Worm (Caenorhabditis elegans) whole organism, L4 larva: ENCODE measurements around the gene F09B9.4.
A peak's percentile ranks its signal among the peaks of the same experiment; 100 is the strongest.

Source experiments
- D1046.2 ChIP-seq: fragments of 200-800 bp; sonication (Bioruptor generic); IDR thresholded peaks from 2 replicates; pipeline ENCODE4 v1.3.6; 2022; ENCODE audit warnings: missing genetic modification characterization, missing compliant biosample characterization
- F10B5.3 ChIP-seq: sonication (generic microtip); optimal IDR thresholded peaks from 2 replicates; lab custom pipeline; 2016; ENCODE audit warnings: mild to moderate bottlenecking, missing genetic modification characterization, missing compliant biosample characterization
- F26F4.8 ChIP-seq: fragments of 200-800 bp; sonication (Bioruptor generic); conservative IDR thresholded peaks from 2 replicates; pipeline ENCODE4 v1.3.6; 2022; ENCODE audit warnings: missing genetic modification characterization, missing compliant biosample characterization
- F37D6.2 ChIP-seq: sonication (generic microtip); optimal IDR thresholded peaks from 2 replicates; lab custom pipeline; 2016; ENCODE audit warnings: mild to moderate bottlenecking, missing genetic modification characterization, missing compliant biosample characterization
- R02D3.7 ChIP-seq: fragments of 150-350 bp; sonication (generic microtip); optimal IDR thresholded peaks from 3 replicates; lab custom pipeline; 2014; ENCODE audit warnings: missing biosample characterization, missing genetic modification characterization
- Y5F2A.4 ChIP-seq: fragments of 200-800 bp; sonication (Bioruptor generic); optimal IDR thresholded peaks from 2 replicates; lab custom pipeline; 2018; ENCODE audit warnings: mild to moderate bottlenecking, missing genetic modification characterization, missing compliant biosample characterization
- aha-1 ChIP-seq: fragments of 150-350 bp; peaks from one replicate; lab custom pipeline; 2014; ENCODE audit warnings: missing biosample characterization, missing genetic modification characterization
- aly-2 ChIP-seq: sonication (generic microtip); optimal IDR thresholded peaks from 2 replicates; lab custom pipeline; 2018; ENCODE audit warnings: missing biosample characterization, missing genetic modification characterization
- arid-1 ChIP-seq: fragments of 200-800 bp; sonication (Bioruptor generic); conservative IDR thresholded peaks from 2 replicates; pipeline ENCODE4 v1.3.6; 2022; ENCODE audit warnings: missing genetic modification reagents, missing genetic modification characterization, missing compliant biosample characterization
- attf-4 ChIP-seq: sonication (generic microtip); optimal IDR thresholded peaks from 3 replicates; lab custom pipeline; 2017; ENCODE audit warnings: missing biosample characterization, missing genetic modification characterization
- ceh-20 ChIP-seq: fragments of 200-800 bp; sonication (Bioruptor generic); IDR thresholded peaks from 2 replicates; pipeline ENCODE4 v1.3.6; 2022; ENCODE audit warnings: missing genetic modification reagents, missing genetic modification characterization, missing compliant biosample characterization
- ceh-44 ChIP-seq: fragments of 200-800 bp; sonication (Bioruptor generic); IDR thresholded peaks from 2 replicates; pipeline ENCODE4 v1.3.6; 2022; ENCODE audit warnings: missing genetic modification reagents, missing genetic modification characterization, missing compliant biosample characterization
- ceh-62 ChIP-seq: sonication (generic microtip); optimal IDR thresholded peaks from 2 replicates; lab custom pipeline; 2017; ENCODE audit warnings: missing biosample characterization, missing genetic modification characterization
- ceh-82 ChIP-seq: sonication (generic microtip); optimal IDR thresholded peaks from 2 replicates; lab custom pipeline; 2017; ENCODE audit warnings: missing biosample characterization, missing genetic modification characterization
- cey-2 ChIP-seq: sonication (generic microtip); optimal IDR thresholded peaks from 3 replicates; lab custom pipeline; 2017; ENCODE audit warnings: missing genetic modification characterization, mild to moderate bottlenecking, missing compliant biosample characterization, antibody characterized with exemption, borderline replicate concordance; ENCODE audit not compliant: insufficient read depth
- daf-12 ChIP-seq: fragments of 150-350 bp; optimal IDR thresholded peaks from 2 replicates; lab custom pipeline; 2014; ENCODE audit warnings: missing biosample characterization, missing genetic modification reagents, missing genetic modification characterization
- daf-8 ChIP-seq: fragments of 200-800 bp; sonication (Bioruptor generic); IDR thresholded peaks from 2 replicates; pipeline ENCODE4 v1.3.6; 2022; ENCODE audit warnings: missing genetic modification characterization, missing compliant biosample characterization
- dmd-6 ChIP-seq: fragments of 200-800 bp; sonication (Bioruptor generic); IDR thresholded peaks from 2 replicates; pipeline ENCODE4 v1.3.6; 2022; ENCODE audit warnings: missing genetic modification reagents, missing genetic modification characterization, missing compliant biosample characterization
- dmd-9 ChIP-seq: fragments of 200-800 bp; sonication (Bioruptor generic); IDR thresholded peaks from 2 replicates; pipeline ENCODE4 v1.3.6; 2022; ENCODE audit warnings: missing genetic modification reagents, missing genetic modification characterization, missing compliant biosample characterization
- duxl-1 ChIP-seq: sonication (generic microtip); optimal IDR thresholded peaks from 2 replicates; lab custom pipeline; 2016; ENCODE audit warnings: mild to moderate bottlenecking, missing genetic modification characterization, moderate library complexity, missing compliant biosample characterization; ENCODE audit not compliant: poor library complexity
- egl-27 ChIP-seq: sonication (generic microtip); optimal IDR thresholded peaks from 3 replicates; lab custom pipeline; 2017; ENCODE audit warnings: missing biosample characterization, missing genetic modification reagents, missing genetic modification characterization
- egl-43 ChIP-seq: fragments of 200-800 bp; sonication (Bioruptor generic); IDR thresholded peaks from 2 replicates; pipeline ENCODE4 v1.3.6; 2022; ENCODE audit warnings: missing genetic modification reagents, missing genetic modification characterization, missing compliant biosample characterization
- hif-1 ChIP-seq, 2 experiments: sonication (generic microtip); optimal IDR thresholded peaks; 2 replicates each; lab custom pipeline; 2016 to 2017; ENCODE audit warnings: missing compliant biosample characterization in 2 of 2, missing genetic modification characterization in 2 of 2, missing genetic modification reagents in 2 of 2, missing genotype in 2 of 2, mild to moderate bottlenecking in 1 of 2
- hlh-30 ChIP-seq: sonication (generic microtip); optimal IDR thresholded peaks from 2 replicates; lab custom pipeline; 2017; ENCODE audit warnings: antibody characterized with exemption, mild to moderate bottlenecking, missing genetic modification characterization, missing compliant biosample characterization; ENCODE audit not compliant: insufficient read depth
- jun-1 ChIP-seq: fragments of 150-350 bp; optimal IDR thresholded peaks from 2 replicates; lab custom pipeline; 2014; ENCODE audit warnings: missing biosample characterization, missing genetic modification reagents, missing genetic modification characterization
- lin-1 ChIP-seq: fragments of 200-800 bp; sonication (Bioruptor generic); IDR thresholded peaks from 2 replicates; pipeline ENCODE4 v1.3.6; 2022; ENCODE audit warnings: missing genetic modification reagents, missing genetic modification characterization, missing compliant biosample characterization
- lin-13 ChIP-seq: fragments of 150-350 bp; optimal IDR thresholded peaks from 2 replicates; lab custom pipeline; 2014; ENCODE audit warnings: missing biosample characterization, missing genetic modification reagents, missing genetic modification characterization
- lin-29 ChIP-seq: fragments of 200-800 bp; sonication (Bioruptor generic); IDR thresholded peaks from 2 replicates; pipeline ENCODE4 v1.3.6; 2022; ENCODE audit warnings: missing genetic modification reagents, missing genetic modification characterization, missing compliant biosample characterization
- madf-9 ChIP-seq: fragments of 200-800 bp; sonication (Bioruptor generic); conservative IDR thresholded peaks from 2 replicates; pipeline ENCODE4 v1.3.6; 2022; ENCODE audit warnings: missing genetic modification reagents, missing genetic modification characterization, missing compliant biosample characterization
- mdt-29 ChIP-seq: fragments of 200-800 bp; sonication (Bioruptor generic); IDR thresholded peaks from 2 replicates; pipeline ENCODE4 v1.3.6; 2022; ENCODE audit warnings: missing genetic modification reagents, missing genetic modification characterization, missing compliant biosample characterization
- mep-1 ChIP-seq: fragments of 150-350 bp; sonication (generic microtip); optimal IDR thresholded peaks from 3 replicates; lab custom pipeline; 2014; ENCODE audit warnings: missing biosample characterization, missing genetic modification characterization
- mxl-2 ChIP-seq: fragments of 200-800 bp; sonication (Bioruptor generic); conservative IDR thresholded peaks from 2 replicates; pipeline ENCODE4 v1.3.6; 2022; ENCODE audit warnings: missing genetic modification reagents, missing genetic modification characterization, missing compliant biosample characterization
- mxl-3 ChIP-seq: fragments of 200-800 bp; sonication (Bioruptor generic); optimal IDR thresholded peaks from 2 replicates; lab custom pipeline; 2018; ENCODE audit warnings: mild to moderate bottlenecking, missing genetic modification characterization, missing compliant biosample characterization
- nhr-11 ChIP-seq: fragments of 150-350 bp; optimal IDR thresholded peaks from 2 replicates; lab custom pipeline; 2014; ENCODE audit warnings: missing biosample characterization, missing genetic modification characterization
- nhr-237 ChIP-seq: sonication (generic microtip); optimal IDR thresholded peaks from 2 replicates; lab custom pipeline; 2017; ENCODE audit warnings: missing biosample characterization, missing genetic modification characterization
- nhr-25 ChIP-seq: sonication (generic microtip); optimal IDR thresholded peaks from 2 replicates; lab custom pipeline; 2017; ENCODE audit warnings: missing genetic modification characterization, mild to moderate bottlenecking, missing compliant biosample characterization, antibody characterized with exemption, moderate library complexity, borderline replicate concordance; ENCODE audit not compliant: insufficient read depth
- nhr-41 ChIP-seq: fragments of 200-800 bp; sonication (Bioruptor generic); IDR thresholded peaks from 2 replicates; pipeline ENCODE4 v1.3.6; 2022; ENCODE audit warnings: missing genetic modification reagents, missing genetic modification characterization, missing compliant biosample characterization
- nhr-76 ChIP-seq: fragments of 150-350 bp; optimal IDR thresholded peaks from 2 replicates; lab custom pipeline; 2014; ENCODE audit warnings: missing biosample characterization, missing genetic modification characterization
- pha-4 ChIP-seq, 2 experiments: fragments of 150-350 bp in 1 of 2; fragments of 200-800 bp in 1 of 2; sonication (Bioruptor generic) in 1 of 2; IDR thresholded peaks in 1 of 2; optimal IDR thresholded peaks in 1 of 2; 2 replicates each; pipeline versions ENCODE4 v1.3.6 to Lab custom; 2014 to 2022; ENCODE audit warnings: missing genetic modification characterization in 2 of 2, missing genetic modification reagents in 2 of 2, missing biosample characterization in 1 of 2, missing compliant biosample characterization in 1 of 2
- php-3 ChIP-seq: fragments of 200-800 bp; sonication (Bioruptor generic); IDR thresholded peaks from 2 replicates; pipeline ENCODE4 v1.3.6; 2022; ENCODE audit warnings: missing genetic modification reagents, missing genetic modification characterization, missing compliant biosample characterization
- pqm-1 ChIP-seq: sonication (generic microtip); optimal IDR thresholded peaks from 2 replicates; lab custom pipeline; 2017; ENCODE audit warnings: missing biosample characterization, missing genetic modification characterization
- saeg-2 ChIP-seq: fragments of 200-800 bp; sonication (Bioruptor generic); IDR thresholded peaks from 2 replicates; pipeline ENCODE4 v1.3.6; 2022; ENCODE audit warnings: missing genetic modification reagents, missing genetic modification characterization, missing compliant biosample characterization
- sdz-12 ChIP-seq: fragments of 200-800 bp; sonication (Bioruptor generic); optimal IDR thresholded peaks from 2 replicates; lab custom pipeline; 2018; ENCODE audit warnings: mild to moderate bottlenecking, missing genetic modification characterization, missing compliant biosample characterization
- set-16 ChIP-seq: fragments of 200-800 bp; sonication (Bioruptor generic); IDR thresholded peaks from 2 replicates; pipeline ENCODE4 v1.3.6; 2022; ENCODE audit warnings: missing genetic modification reagents, missing genetic modification characterization, missing compliant biosample characterization
- snpc-1.2 ChIP-seq: fragments of 200-800 bp; sonication (Bioruptor generic); IDR thresholded peaks from 2 replicates; pipeline ENCODE4 v1.3.6; 2022; ENCODE audit warnings: missing genetic modification reagents, missing genetic modification characterization, missing compliant biosample characterization
- spr-3 ChIP-seq: fragments of 200-800 bp; sonication (Bioruptor generic); optimal IDR thresholded peaks from 2 replicates; lab custom pipeline; 2018; ENCODE audit warnings: mild to moderate bottlenecking, missing genetic modification characterization, missing compliant biosample characterization
- unc-39 ChIP-seq: sonication (generic microtip); optimal IDR thresholded peaks from 2 replicates; lab custom pipeline; 2017; ENCODE audit warnings: missing biosample characterization, missing genetic modification characterization
- zag-1 ChIP-seq: fragments of 150-350 bp; optimal IDR thresholded peaks from 2 replicates; lab custom pipeline; 2014; ENCODE audit warnings: missing biosample characterization, missing genetic modification characterization
- zfp-3 ChIP-seq: fragments of 200-800 bp; sonication (Bioruptor generic); conservative IDR thresholded peaks from 2 replicates; pipeline ENCODE4 v1.3.6; 2022; ENCODE audit warnings: missing genetic modification reagents, missing genetic modification characterization, missing compliant biosample characterization
- ztf-7 ChIP-seq: fragments of 150-350 bp; optimal IDR thresholded peaks from 2 replicates; lab custom pipeline; 2014; ENCODE audit warnings: missing biosample characterization, missing genetic modification characterization

F09B9.4 gene

DNA sequence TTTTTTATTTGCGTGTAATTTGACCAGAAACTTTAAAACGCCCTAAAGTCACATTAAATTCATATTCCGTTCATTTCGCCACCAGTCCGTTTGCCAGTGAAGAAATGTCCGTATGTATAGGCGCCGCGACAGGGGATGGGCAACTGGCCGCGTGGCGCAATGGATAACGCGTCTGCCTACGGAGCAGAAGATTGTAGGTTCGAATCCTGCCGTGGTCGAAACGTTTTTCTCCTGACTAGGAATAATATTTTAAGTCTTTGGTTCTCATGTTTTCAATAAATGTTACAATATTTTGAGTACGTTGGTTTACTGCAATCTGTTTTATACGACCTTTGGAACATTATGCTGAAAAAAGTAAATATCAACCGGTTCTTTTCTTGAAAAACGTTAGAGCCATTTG lies 15.4 kb upstream of the F09B9.4 start (continued):
- TF ChIP-seq nhr-41 (GFP tag; lab: Robert Waterston, UW) (peak; percentile 58; the same call in 1 of the 2 replicates), zfp-3 (no peak), F26F4.8 (GFP tag; lab: Robert Waterston, UW) (peak; percentile 73; the same call in 1 of the 2 replicates), lin-29 (GFP tag; lab: Robert Waterston, UW) (0 out of 2 replicates have a peak, but pooled peaks have one; percentile 63), mxl-2 (GFP tag; lab: Robert Waterston, UW) (no peak), lin-1 (GFP tag; lab: Robert Waterston, UW) (peak; percentile 75), nhr-11 (peak; percentile 47), attf-4 (tag; lab: Kevin White, UChicago) (no peak), saeg-2 (GFP tag; lab: Robert Waterston, UW) (0 out of 2 replicates have a peak, but pooled peaks have one; percentile 24), F37D6.2 (tag; lab: Kevin White, UChicago) (peak; percentile 68), sdz-12 (GFP tag; lab: Kevin White, UChicago) (peak; percentile 84), arid-1 (GFP tag; lab: Robert Waterston, UW) (peak; percentile 90), set-16 (GFP tag; lab: Robert Waterston, UW) (peak; percentile 26; the same call in 1 of the 2 replicates), egl-43 (GFP tag; lab: Robert Waterston, UW) (peak; percentile 94), mdt-29 (GFP tag; lab: Robert Waterston, UW) (0 out of 2 replicates have a peak, but pooled peaks have one; percentile 58), daf-12 (tag; lab: Kevin White, UChicago) (no peak), jun-1 (tag; lab: Kevin White, UChicago) (no peak), zag-1 (tag; lab: Kevin White, UChicago) (no peak), hif-1 (tag; optimal IDR thresholded peaks at IDR 0.05; lab: Kevin White, UChicago) (peak in 1 of 2 experiments; percentile 6), nhr-25 (tag; lab: Kevin White, UChicago) (peak; percentile 20), unc-39 (tag; lab: Kevin White, UChicago) (no peak), nhr-237 (tag; lab: Kevin White, UChicago) (no peak), D1046.2 (peak; percentile 76), ceh-82 (tag; lab: Kevin White, UChicago) (no peak), ceh-44 (GFP tag; lab: Robert Waterston, UW) (peak; percentile 80), hlh-30 (peak; percentile 69), mxl-3 (peak; percentile 56), mep-1 (tag; lab: Kevin White, UChicago) (peak; percentile 58), cey-2 (tag; lab: Kevin White, UChicago) (no peak), pha-4 (GFP tag; IDR thresholded peaks at IDR 0.05; lab: Robert Waterston, UW) (peak; percentile 85), pha-4 (tag; optimal IDR thresholded peaks at IDR 0.05; lab: Kevin White, UChicago) (no peak), F10B5.3 (tag; lab: Kevin White, UChicago) (peak; percentile 70), dmd-9 (peak; percentile 84), pqm-1 (tag; lab: Kevin White, UChicago) (no peak), madf-9 (GFP tag; lab: Robert Waterston, UW) (peak; percentile 78), nhr-76 (tag; lab: Kevin White, UChicago) (no peak), R02D3.7 (tag; lab: Kevin White, UChicago) (no peak), ceh-62 (no peak), duxl-1 (peak; percentile 85), ztf-7 (tag; lab: Kevin White, UChicago) (peak; percentile 57), lin-13 (GFP tag; lab: Kevin White, UChicago) (no peak), daf-8 (0 out of 2 replicates have a peak, but pooled peaks have one; percentile 50), snpc-1.2 (peak; percentile 88), dmd-6 (GFP tag; lab: Robert Waterston, UW) (peak; percentile 68), aha-1 (tag; lab: Kevin White, UChicago) (peak; percentile 99), spr-3 (GFP tag; lab: Kevin White, UChicago) (peak; percentile 59), php-3 (GFP tag; lab: Robert Waterston, UW) (peak; percentile 76), aly-2 (tag; lab: Kevin White, UChicago) (no peak), egl-27 (tag; lab: Kevin White, UChicago) (no peak), Y5F2A.4 (GFP tag; lab: Kevin White, UChicago) (peak; percentile 55), ceh-20 (GFP tag; lab: Robert Waterston, UW) (peak; percentile 79)
